Worm (Caenorhabditis elegans) whole organism, midembryonic: ENCODE results near the gene srz-10.

ENCODE experiments used
- flt-1 ChIP-seq: fragments of 200-800 bp; sonication (Bioruptor generic); IDR thresholded peaks from 2 replicates; pipeline ENCODE4 v1.3.6; 2022; ENCODE audit warnings: missing genetic modification characterization, missing compliant biosample characterization
- klf-2 ChIP-seq: fragments of 200-800 bp; sonication (Bioruptor generic); conservative IDR thresholded peaks from 2 replicates; pipeline ENCODE4 v1.3.6; 2022; ENCODE audit warnings: missing genetic modification reagents, missing genetic modification characterization, missing compliant biosample characterization
- ref-1 ChIP-seq: fragments of 200-800 bp; sonication (Bioruptor generic); conservative IDR thresholded peaks from 2 replicates; pipeline ENCODE4 v1.3.6; 2022; ENCODE audit warnings: missing genetic modification reagents, missing genetic modification characterization, missing compliant biosample characterization
- tab-1 ChIP-seq: fragments of 200-800 bp; sonication (Bioruptor generic); IDR thresholded peaks from 2 replicates; pipeline ENCODE4 v1.3.6; 2022; ENCODE audit warnings: missing genetic modification characterization, missing compliant biosample characterization
- ztf-29 ChIP-seq: fragments of 200-800 bp; sonication (Bioruptor generic); IDR thresholded peaks from 2 replicates; pipeline ENCODE4 v1.3.6; 2022; ENCODE audit warnings: missing genetic modification reagents, missing genetic modification characterization, missing compliant biosample characterization

DNA sequence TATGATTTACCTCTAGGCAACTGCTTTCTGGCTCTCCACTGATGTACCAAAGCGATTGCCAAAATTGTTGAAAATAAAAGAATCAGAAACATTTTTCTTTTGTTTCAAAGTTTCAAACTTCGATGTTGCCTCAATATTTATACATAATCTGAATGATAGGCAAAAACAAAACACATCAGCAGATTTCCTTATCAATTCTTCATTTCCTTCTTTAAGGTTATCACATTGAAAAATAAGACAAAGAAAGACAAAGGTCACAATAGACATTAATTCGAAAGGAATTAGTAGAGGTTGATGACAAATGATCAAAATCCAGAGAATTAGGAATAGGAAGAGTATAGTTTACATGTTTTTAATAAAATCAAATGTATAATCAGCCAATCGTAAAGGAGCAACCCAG lies 17.9 kb downstream of the srz-10 start, which contains the start of gene cyp-34A2:
- TF ChIP-seq ztf-29 (GFP tag; lab: Robert Waterston, UW) (no peak), flt-1 (GFP tag; lab: Robert Waterston, UW) (no peak), klf-2 (no peak), ref-1 (GFP tag; lab: Robert Waterston, UW) (no peak), tab-1 (GFP tag; lab: Robert Waterston, UW) (no peak)
